Fruit fly (Drosophila melanogaster): ENCODE data around the gene CG31465.

CG31465 gene

dm6 chr3R:21856098-21856872 is 24.3 kb upstream of the CG31465 start, which contains the start of gene glec (continued):
- TF ChIP-seq CG10565 (GFP tag; optimal IDR thresholded peaks at IDR 0.05) (no peak), ci (GFP tag; IDR thresholded peaks at IDR 0.05) (peak; percentile 90), shn (GFP tag; optimal IDR thresholded peaks at IDR 0.05) (no peak), CG7271 (tag; optimal IDR thresholded peaks at IDR 0.05) (no peak), Meics (GFP tag; optimal IDR thresholded peaks at IDR 0.05) (no peak), gsb (GFP tag; IDR thresholded peaks at IDR 0.05) (peak; percentile 32; the same call in 1 of the 2 replicates), CG6654 (GFP tag; optimal IDR thresholded peaks at IDR 0.05) (no peak), CG3726 (GFP tag; IDR thresholded peaks at IDR 0.05) (no peak), CG18011 (GFP tag; optimal IDR thresholded peaks at IDR 0.05) (no peak), CG6813 (GFP tag; optimal IDR thresholded peaks at IDR 0.05) (no peak), CG7745 (tag; optimal IDR thresholded peaks at IDR 0.05) (no peak), Chrac-16 (GFP tag; optimal IDR thresholded peaks at IDR 0.05) (peak; percentile 46), CG4404 (GFP tag; IDR thresholded peaks at IDR 0.05) (no peak), CG7786 (GFP tag; optimal IDR thresholded peaks at IDR 0.05) (no peak), E2f2 (GFP tag; IDR thresholded peaks at IDR 0.05) (peak; percentile 36), bsh (GFP tag; optimal IDR thresholded peaks at IDR 0.05) (peak in 1 of 2 experiments; percentile 8), CG34224 (GFP tag; IDR thresholded peaks at IDR 0.05; ENCODE audit: partially characterized antibody) (peak; percentile 47; the same call in 1 of the 3 replicates), HLH4C (GFP tag; IDR thresholded peaks at IDR 0.05; ENCODE audit: partially characterized antibody) (peak; percentile 51), CG1529 (GFP tag; optimal IDR thresholded peaks at IDR 0.05) (no peak), vfl (GFP tag; optimal IDR thresholded peaks at IDR 0.05) (no peak), tna (GFP tag; IDR thresholded peaks at IDR 0.05; ENCODE audit: partially characterized antibody) (peak; percentile 48; the same call in 1 of the 2 replicates), H15 (GFP tag; IDR thresholded peaks at IDR 0.05) (no peak), CG3163 (GFP tag; optimal IDR thresholded peaks at IDR 0.05) (peak; percentile 100), pzg (GFP tag; optimal IDR thresholded peaks at IDR 0.05) (peak; percentile 70), sob (GFP tag; IDR thresholded peaks at IDR 0.05) (peak; percentile 34; the same call in 1 of the 2 replicates), unpg (GFP tag; optimal IDR thresholded peaks at IDR 0.05) (no peak), CG17612 (GFP tag; IDR thresholded peaks at IDR 0.05) (no peak), pfk (GFP tag; optimal IDR thresholded peaks at IDR 0.05) (peak; percentile 53), CG17385 (GFP tag; optimal IDR thresholded peaks at IDR 0.05) (peak; percentile 34), Bdp1 (GFP tag; optimal IDR thresholded peaks at IDR 0.05) (no peak), Atf6 (GFP tag; IDR thresholded peaks at IDR 0.05) (peak; percentile 16; the same call in 1 of the 2 replicates), MESR4 (GFP tag; optimal IDR thresholded peaks at IDR 0.05) (peak; percentile 22), CG2120 (GFP tag; optimal IDR thresholded peaks at IDR 0.05) (no peak), grau (tag; optimal IDR thresholded peaks at IDR 0.05) (peak; percentile 27), Sry-δ (GFP tag; optimal IDR thresholded peaks at IDR 0.05) (peak; percentile 3), CG17359 (tag; optimal IDR thresholded peaks at IDR 0.05) (peak; percentile 9), ara (GFP tag; IDR thresholded peaks at IDR 0.05) (peak; percentile 45; the same call in 1 of the 2 replicates), Lim3 (GFP tag; IDR thresholded peaks at IDR 0.05) (no peak), CG31388 (GFP tag; optimal IDR thresholded peaks at IDR 0.05) (no peak), wor (GFP tag; IDR thresholded peaks at IDR 0.05) (0 out of 2 replicates have a peak, but pooled peaks have one; percentile 28), CG10209 (GFP tag; optimal IDR thresholded peaks at IDR 0.05) (no peak), CG13424 (tag; optimal IDR thresholded peaks at IDR 0.05) (peak; percentile 51), jigr1 (GFP tag; IDR thresholded peaks at IDR 0.05) (no peak), CG12071 (GFP tag; optimal IDR thresholded peaks at IDR 0.05) (peak; percentile 53), br (optimal IDR thresholded peaks at IDR 0.05) (no peak), fd64A (GFP tag; optimal IDR thresholded peaks at IDR 0.05) (peak; percentile 51), Stat92E (GFP tag; optimal IDR thresholded peaks at IDR 0.05) (peak in 1 of 3 experiments; percentile 79), CG4282 (GFP tag; optimal IDR thresholded peaks at IDR 0.05) (peak; percentile 26), Nf-YB (GFP tag; optimal IDR thresholded peaks at IDR 0.05) (no peak)
